Worm (Caenorhabditis elegans) whole organism, L4/young adult: Measurements from ENCODE around the gene osm-8.

Experiments
- W03F9.2 ChIP-seq: fragments of 150-350 bp; optimal IDR thresholded peaks from 2 replicates; lab custom pipeline; 2014; ENCODE audit warnings: missing biosample characterization, missing genetic modification characterization
- dao-5 ChIP-seq: sonication (generic microtip); optimal IDR thresholded peaks from 2 replicates; lab custom pipeline; 2016; ENCODE audit warnings: missing genotype, missing genetic modification characterization, moderate library complexity, missing compliant biosample characterization
- him-1 ChIP-seq: sonication (generic microtip); optimal IDR thresholded peaks from 2 replicates; lab custom pipeline; 2016; ENCODE audit warnings: missing genotype, missing genetic modification reagents, missing genetic modification characterization, missing compliant biosample characterization

ce11 chrII:7577412-7577811 is 27.8 kb downstream of the osm-8 start, which contains the start of gene F35D2.6:
- no peak for TF ChIP-seq him-1
- TF ChIP-seq dao-5 (tag; lab: Kevin White, UChicago): no peak
- no peak for TF ChIP-seq W03F9.2 (tag; lab: Kevin White, UChicago)
